Worm (Caenorhabditis elegans) whole organism, dauer: ENCODE measurements around the gene F59B10.4.

Experiments
- unc-62 ChIP-seq: sonication (generic microtip); optimal IDR thresholded peaks from 2 replicates; lab custom pipeline; 2017; ENCODE audit warnings: missing biosample characterization, missing genetic modification reagents, missing genetic modification characterization

The F59B10.4 gene

ce11 chrII:10476959-10477358 is 42.0 kb downstream of the F59B10.4 start, which contains the start of gene ZK666.4:
TSS of gene ZK666.4 (plus strand) at chrII:10477259.
- no peak for TF ChIP-seq unc-62 (GFP tag; lab: Kevin White, UChicago)

ce11 chrII:10476039-10476438 is 42.9 kb downstream of the F59B10.4 start, which contains the start of gene clec-58:
TSS of gene clec-58 (minus strand) at chrII:10476139.
- no peak for TF ChIP-seq unc-62 (GFP tag; lab: Kevin White, UChicago)

ce11 chrII:10471790-10472189 is 47.1 kb downstream of the F59B10.4 start, which contains the start of gene ZK666.2:
TSS of gene ZK666.2 (minus strand) at chrII:10471890.
- no peak for TF ChIP-seq unc-62 (GFP tag; lab: Kevin White, UChicago)

ce11 chrII:10471247-10471646 is 47.7 kb downstream of the F59B10.4 start, which contains the start of gene ZK666.1:
TSS of gene ZK666.1 (minus strand) at chrII:10471347.
- no peak for TF ChIP-seq unc-62 (GFP tag; lab: Kevin White, UChicago)

ce11 chrII:10470159-10470558 is 48.8 kb downstream of the F59B10.4 start, which contains the start of gene clec-143:
TSS of gene clec-143 (minus strand) at chrII:10470297.
- TF ChIP-seq unc-62 (GFP tag; lab: Kevin White, UChicago): no peak

ce11 chrII:10466552-10466951 is 52.4 kb downstream of the F59B10.4 start, which contains the start of gene tnc-2:
TSS of gene tnc-2 (plus strand) at chrII:10466852.
- TF ChIP-seq unc-62 (GFP tag; lab: Kevin White, UChicago): no peak

- no peak for TF ChIP-seq unc-62 (GFP tag; lab: Kevin White, UChicago)
Measured at ce11 chrII:10464230-10464920, 54.5 kb downstream of the F59B10.4 start, which contains the start of the genes ZK673.6 and sdz-37. TSS of gene ZK673.6 (minus strand) at chrII:10464330. TSS of gene sdz-37 (plus strand) at chrII:10464870.
